Worm (Caenorhabditis elegans): ENCODE measurements around the gene F41G3.5.

- no peak for TF ChIP-seq vab-7 (GFP tag; IDR thresholded peaks at IDR 0.05)
- TF ChIP-seq nhr-76 (tag; optimal IDR thresholded peaks at IDR 0.05): no peak
These were observed 47.7 kb upstream of the F41G3.5 start, which contains the start of gene C18H9.1 for ce11 chrII:6698784-6699183.

Data from whole organism, L4 larva.